Worm (Caenorhabditis elegans) whole organism, young adult: ENCODE results near the gene anmt-1.
A peak's percentile ranks its signal among the peaks of the same experiment; 100 is the strongest.

Experiments
- B0019.2 ChIP-seq: fragments of 200-800 bp; sonication (Bioruptor generic); conservative IDR thresholded peaks from 2 replicates; pipeline ENCODE4 v1.3.6; 2022; ENCODE audit warnings: missing genetic modification reagents, missing genetic modification characterization, missing compliant biosample characterization
- Y53F4B.3 ChIP-seq: fragments of 200-800 bp; sonication (Bioruptor generic); IDR thresholded peaks from 2 replicates; pipeline ENCODE4 v1.3.6; 2022; ENCODE audit warnings: missing genetic modification reagents, missing genetic modification characterization, missing compliant biosample characterization
- him-1 ChIP-seq: sonication (generic microtip); optimal IDR thresholded peaks from 2 replicates; lab custom pipeline; 2016; ENCODE audit warnings: missing genotype, missing genetic modification reagents, missing genetic modification characterization, missing compliant biosample characterization
- pha-4 ChIP-seq: fragments of 150-350 bp; sonication (generic microtip); optimal IDR thresholded peaks from 2 replicates; lab custom pipeline; 2014; ENCODE audit warnings: missing biosample characterization, missing genetic modification reagents, missing genetic modification characterization
- snpc-4 ChIP-seq, 5 experiments: fragments of 150-350 bp in 1 of 5; sonication (generic microtip) in 4 of 5; optimal IDR thresholded peaks; 2 replicates each; lab custom pipeline; 2014 to 2018; ENCODE audit warnings: missing genetic modification characterization in 5 of 5, missing biosample characterization in 3 of 5, antibody characterized with exemption in 2 of 5, mild to moderate bottlenecking in 2 of 5, missing compliant biosample characterization in 2 of 5, missing genotype in 2 of 5, moderate library complexity in 2 of 5, missing genetic modification reagents in 1 of 5
- zim-3 ChIP-seq: sonication (generic microtip); optimal IDR thresholded peaks from 2 replicates; lab custom pipeline; 2017; ENCODE audit warnings: mild to moderate bottlenecking, missing genetic modification characterization, moderate library complexity, missing compliant biosample characterization
- ztf-6 ChIP-seq: fragments of 200-800 bp; sonication (Bioruptor generic); IDR thresholded peaks from 2 replicates; pipeline ENCODE4 v1.3.6; 2022; ENCODE audit warnings: missing genetic modification reagents, missing genetic modification characterization, missing compliant biosample characterization

ce11 chrIII:8653457-8653856 is 31.2 kb upstream of the anmt-1 start:
- no peak for TF ChIP-seq zim-3 (tag; lab: Kevin White, UChicago)
- no peak for TF ChIP-seq ztf-6 (GFP tag; lab: Robert Waterston, UW)
- no peak for TF ChIP-seq snpc-4 (GFP tag; optimal IDR thresholded peaks at IDR 0.05; lab: Kevin White, UChicago)
- TF ChIP-seq snpc-4 (tag; optimal IDR thresholded peaks at IDR 0.05; lab: Kevin White, UChicago): no peak
- TF ChIP-seq B0019.2 (GFP tag; lab: Robert Waterston, UW): no peak
- peak; percentile 39 for TF ChIP-seq him-1 (tag; lab: Kevin White, UChicago)
- no peak for TF ChIP-seq pha-4
- TF ChIP-seq Y53F4B.3 (GFP tag; lab: Robert Waterston, UW): no peak
